Worm (Caenorhabditis elegans) whole organism, late embryonic: Measurements from ENCODE around the gene exl-1.
A peak's percentile ranks its signal among the peaks of the same experiment; 100 is the strongest.

ENCODE experiments used
- C38D4.7 ChIP-seq: fragments of 200-800 bp; sonication (Bioruptor generic); optimal IDR thresholded peaks from 2 replicates; lab custom pipeline; 2018; ENCODE audit warnings: mild to moderate bottlenecking, missing genetic modification characterization, moderate library complexity, missing compliant biosample characterization
- F13H6.1 ChIP-seq: sonication (generic microtip); optimal IDR thresholded peaks from 2 replicates; lab custom pipeline; 2016; ENCODE audit warnings: missing genetic modification characterization, missing compliant biosample characterization
- K02D7.2 ChIP-seq: sonication (generic microtip); optimal IDR thresholded peaks from 2 replicates; lab custom pipeline; 2017; ENCODE audit warnings: mild to moderate bottlenecking, missing genetic modification characterization, missing compliant biosample characterization
- ceh-14 ChIP-seq: sonication (generic microtip); optimal IDR thresholded peaks from 2 replicates; lab custom pipeline; 2016; ENCODE audit warnings: missing genotype, missing genetic modification characterization, missing compliant biosample characterization
- ceh-18 ChIP-seq: sonication (generic microtip); optimal IDR thresholded peaks from 2 replicates; lab custom pipeline; 2016; ENCODE audit warnings: missing genetic modification characterization, missing compliant biosample characterization
- ceh-2 ChIP-seq: sonication (generic microtip); optimal IDR thresholded peaks from 2 replicates; lab custom pipeline; 2016; ENCODE audit warnings: missing genotype, missing genetic modification characterization, missing compliant biosample characterization
- ceh-22 ChIP-seq: sonication (generic microtip); optimal IDR thresholded peaks from 2 replicates; lab custom pipeline; 2017; ENCODE audit warnings: missing biosample characterization, missing genetic modification characterization
- ceh-24 ChIP-seq: sonication (generic microtip); optimal IDR thresholded peaks from 2 replicates; lab custom pipeline; 2016; ENCODE audit warnings: mild to moderate bottlenecking, missing genetic modification characterization, missing compliant biosample characterization
- ceh-31 ChIP-seq: sonication (generic microtip); optimal IDR thresholded peaks from 2 replicates; lab custom pipeline; 2016; ENCODE audit warnings: missing genetic modification characterization, missing compliant biosample characterization
- ceh-34 ChIP-seq: sonication (generic microtip); optimal IDR thresholded peaks from 2 replicates; lab custom pipeline; 2016; ENCODE audit warnings: mild to moderate bottlenecking, missing genetic modification characterization, missing compliant biosample characterization
- ceh-45 ChIP-seq: fragments of 200-800 bp; sonication (Bioruptor generic); IDR thresholded peaks from 2 replicates; pipeline ENCODE4 v1.3.6; 2022; ENCODE audit warnings: missing genetic modification reagents, missing genetic modification characterization, missing compliant biosample characterization
- ceh-48 ChIP-seq: sonication (generic microtip); optimal IDR thresholded peaks from 2 replicates; lab custom pipeline; 2016; ENCODE audit warnings: missing genetic modification characterization, inconsistent platforms, missing compliant biosample characterization
- ceh-6 ChIP-seq: fragments of 200-800 bp; sonication (Bioruptor generic); optimal IDR thresholded peaks from 2 replicates; lab custom pipeline; 2018; ENCODE audit warnings: mild to moderate bottlenecking, missing genetic modification characterization, missing compliant biosample characterization
- ceh-9 ChIP-seq: sonication (generic microtip); optimal IDR thresholded peaks from 2 replicates; lab custom pipeline; 2016; ENCODE audit warnings: mild to moderate bottlenecking, missing genetic modification characterization, inconsistent platforms, missing compliant biosample characterization
- dmd-4 ChIP-seq: sonication (generic microtip); optimal IDR thresholded peaks from 2 replicates; lab custom pipeline; 2016; ENCODE audit warnings: borderline replicate concordance, missing genetic modification characterization, missing compliant biosample characterization
- dve-1 ChIP-seq: sonication (generic microtip); optimal IDR thresholded peaks from 2 replicates; lab custom pipeline; 2017; ENCODE audit warnings: antibody characterized with exemption, mild to moderate bottlenecking, missing genetic modification characterization, missing compliant biosample characterization
- elt-2 ChIP-seq: sonication (generic microtip); optimal IDR thresholded peaks from 2 replicates; lab custom pipeline; 2016; ENCODE audit warnings: missing genetic modification reagents, missing genetic modification characterization, missing compliant biosample characterization
- elt-4 ChIP-seq: sonication (generic microtip); optimal IDR thresholded peaks from 2 replicates; lab custom pipeline; 2016; ENCODE audit warnings: missing genetic modification characterization, missing compliant biosample characterization
- fax-1 ChIP-seq: sonication (generic microtip); optimal IDR thresholded peaks from 2 replicates; lab custom pipeline; 2016; ENCODE audit warnings: missing genotype, missing genetic modification characterization, missing compliant biosample characterization
- gmeb-2 ChIP-seq: sonication (generic microtip); optimal IDR thresholded peaks from 2 replicates; lab custom pipeline; 2016; ENCODE audit warnings: missing genetic modification characterization, inconsistent platforms, missing compliant biosample characterization
- hlh-13 ChIP-seq: fragments of 200-800 bp; sonication (Bioruptor generic); optimal IDR thresholded peaks from 2 replicates; lab custom pipeline; 2018; ENCODE audit warnings: mild to moderate bottlenecking, missing genetic modification characterization, missing compliant biosample characterization
- hlh-15 ChIP-seq: sonication (generic microtip); optimal IDR thresholded peaks from 2 replicates; lab custom pipeline; 2016; ENCODE audit warnings: missing genetic modification characterization, missing compliant biosample characterization
- hlh-30 ChIP-seq: sonication (generic microtip); optimal IDR thresholded peaks from 2 replicates; lab custom pipeline; 2017; ENCODE audit warnings: antibody characterized with exemption, missing genetic modification characterization, missing compliant biosample characterization; ENCODE audit not compliant: insufficient read depth
- hlh-8 ChIP-seq: sonication (generic microtip); optimal IDR thresholded peaks from 2 replicates; lab custom pipeline; 2016; ENCODE audit warnings: missing genotype, missing genetic modification characterization, missing compliant biosample characterization
- madf-2 ChIP-seq: sonication (generic microtip); optimal IDR thresholded peaks from 2 replicates; lab custom pipeline; 2017; ENCODE audit warnings: missing genetic modification characterization, missing compliant biosample characterization
- nhr-232 ChIP-seq: sonication (generic microtip); optimal IDR thresholded peaks from 2 replicates; lab custom pipeline; 2016; ENCODE audit warnings: missing genetic modification characterization, missing compliant biosample characterization
- npax-4 ChIP-seq: sonication (generic microtip); optimal IDR thresholded peaks from 2 replicates; lab custom pipeline; 2016; ENCODE audit warnings: missing genetic modification characterization, missing compliant biosample characterization
- odd-2 ChIP-seq: sonication (generic microtip); optimal IDR thresholded peaks from 2 replicates; lab custom pipeline; 2017; ENCODE audit warnings: antibody characterized with exemption, mild to moderate bottlenecking, missing genetic modification characterization, missing compliant biosample characterization
- pag-3 ChIP-seq: sonication (generic microtip); optimal IDR thresholded peaks from 2 replicates; lab custom pipeline; 2016; ENCODE audit warnings: missing compliant biosample characterization, missing genetic modification characterization, borderline replicate concordance
- pha-2 ChIP-seq: sonication (generic microtip); optimal IDR thresholded peaks from 2 replicates; lab custom pipeline; 2017; ENCODE audit warnings: mild to moderate bottlenecking, missing genetic modification characterization, missing compliant biosample characterization
- pqm-1 ChIP-seq: sonication (generic microtip); optimal IDR thresholded peaks from 2 replicates; lab custom pipeline; 2016; ENCODE audit warnings: missing genetic modification characterization, missing compliant biosample characterization
- pros-1 ChIP-seq: fragments of 150-350 bp; optimal IDR thresholded peaks from 2 replicates; lab custom pipeline; 2014; ENCODE audit warnings: missing biosample characterization, missing genetic modification reagents, missing genetic modification characterization
- sdc-2 ChIP-seq: sonication (generic microtip); optimal IDR thresholded peaks from 2 replicates; lab custom pipeline; 2016; ENCODE audit warnings: missing genotype, missing genetic modification characterization, missing compliant biosample characterization
- tbx-2 ChIP-seq: sonication (generic microtip); optimal IDR thresholded peaks from 2 replicates; lab custom pipeline; 2016; ENCODE audit warnings: missing genetic modification characterization, missing compliant biosample characterization
- unc-42 ChIP-seq: sonication (generic microtip); optimal IDR thresholded peaks from 2 replicates; lab custom pipeline; 2016; ENCODE audit warnings: missing genotype, missing genetic modification characterization, missing compliant biosample characterization
- unc-55 ChIP-seq: sonication (generic microtip); optimal IDR thresholded peaks from 2 replicates; lab custom pipeline; 2017; ENCODE audit warnings: missing biosample characterization, missing genetic modification reagents, missing genetic modification characterization
- unc-86 ChIP-seq: sonication (generic microtip); optimal IDR thresholded peaks from 2 replicates; lab custom pipeline; 2016; ENCODE audit warnings: missing genetic modification characterization, missing compliant biosample characterization

Gene exl-1

ce11 chrII:14437116-14437515, 23.8 kb upstream of the exl-1 start:
- no peak for TF ChIP-seq ceh-14 (tag; lab: Kevin White, UChicago)
- no peak for TF ChIP-seq fax-1
- TF ChIP-seq sdc-2 = no peak
- TF ChIP-seq hlh-13 (GFP tag; lab: Kevin White, UChicago) = no peak
- no peak for TF ChIP-seq ceh-6 (GFP tag; lab: Kevin White, UChicago)
- no peak for TF ChIP-seq K02D7.2 (tag; lab: Kevin White, UChicago)
- no peak for TF ChIP-seq ceh-48 (tag; lab: Kevin White, UChicago)
- TF ChIP-seq ceh-31 (tag; lab: Kevin White, UChicago) = peak; percentile 3
- TF ChIP-seq pha-2 = no peak
- no peak for TF ChIP-seq elt-4
- TF ChIP-seq tbx-2 = peak; percentile 8

- TF ChIP-seq odd-2 (tag; lab: Kevin White, UChicago) = no peak
- peak; percentile 10 for TF ChIP-seq ceh-48 (tag; lab: Kevin White, UChicago)
- peak; percentile 80 for TF ChIP-seq unc-42 (tag; lab: Kevin White, UChicago)
Measured at ce11 chrII:14433712-14434352, 20.6 kb upstream of the exl-1 start.

ce11 chrII:14432100-14432499, 18.8 kb upstream of the exl-1 start:
- TF ChIP-seq ceh-48 (tag; lab: Kevin White, UChicago) (no peak), hlh-30 (tag; lab: Kevin White, UChicago) (no peak), ceh-22 (tag; lab: Kevin White, UChicago) (no peak), unc-86 (tag; lab: Kevin White, UChicago) (no peak), unc-42 (tag; lab: Kevin White, UChicago) (peak; percentile 69)
- TF ChIP-seq, all 69 proteins: peak for 1

ce11 chrII:14428834-14429233, 15.6 kb upstream of the exl-1 start:
- TF ChIP-seq pros-1 (tag; lab: Kevin White, UChicago) = no peak
- peak; percentile 70 for TF ChIP-seq unc-55 (GFP tag; lab: Kevin White, UChicago)
- TF ChIP-seq F13H6.1 (tag; lab: Kevin White, UChicago) = no peak
- TF ChIP-seq ceh-18 (tag; lab: Kevin White, UChicago) = no peak
- no peak for TF ChIP-seq pag-3 (tag; lab: Kevin White, UChicago)
- no peak for TF ChIP-seq ceh-24 (tag; lab: Kevin White, UChicago)
- TF ChIP-seq nhr-232 = no peak

- TF ChIP-seq ceh-45 = no peak
- peak; percentile 43 for TF ChIP-seq unc-42 (tag; lab: Kevin White, UChicago)
Measured at ce11 chrII:14427714-14428113, 14.4 kb upstream of the exl-1 start.

ce11 chrII:14424791-14425190, 11.5 kb upstream of the exl-1 start, which contains the start of gene plx-2:
plx-2 (minus strand) TSS chrII:14424891.
- TF ChIP-seq ceh-24 (tag; lab: Kevin White, UChicago) = no peak
- TF ChIP-seq pha-2 = no peak
- no peak for TF ChIP-seq gmeb-2 (tag; lab: Kevin White, UChicago)
- TF ChIP-seq, all 69 proteins: peak for 0

ce11 chrII:14416988-14417387, 3.7 kb upstream of the exl-1 start:
- TF ChIP-seq ceh-9 (no peak), dve-1 (tag; lab: Kevin White, UChicago) (no peak), madf-2 (no peak), dmd-4 (tag; lab: Kevin White, UChicago) (no peak), tbx-2 (no peak), ceh-45 (no peak), npax-4 (tag; lab: Kevin White, UChicago) (no peak), ceh-34 (tag; lab: Kevin White, UChicago) (no peak), hlh-8 (tag; lab: Kevin White, UChicago) (no peak), elt-2 (no peak), hlh-15 (tag; lab: Kevin White, UChicago) (no peak), fax-1 (no peak), C38D4.7 (GFP tag; lab: Kevin White, UChicago) (no peak), ceh-2 (tag; lab: Kevin White, UChicago) (no peak), pqm-1 (tag; lab: Kevin White, UChicago) (no peak)
